Fruit fly (Drosophila melanogaster) whole organism, embryonic: ENCODE data around the gene CG7294.

Source experiments
- Antp ChIP-seq: fragments of 200-800 bp; sonication (Bioruptor generic); optimal IDR thresholded peaks from 3 replicates; lab custom pipeline; 2016; ENCODE audit warnings: missing biosample characterization, missing genetic modification characterization
- Bdp1 ChIP-seq: fragments of 200-800 bp; sonication (Bioruptor generic); optimal IDR thresholded peaks from 3 replicates; lab custom pipeline; 2016; ENCODE audit warnings: missing biosample characterization, missing genetic modification characterization
- CG11093 ChIP-seq: fragments of 200-800 bp; sonication (Bioruptor generic); IDR thresholded peaks from 3 replicates; pipeline ENCODE4 v1.3.6; 2022; ENCODE audit warnings: missing biosample characterization, missing genetic modification characterization
- CG13775 ChIP-seq: fragments of 200-800 bp; sonication (Bioruptor generic); optimal IDR thresholded peaks from 3 replicates; lab custom pipeline; 2017; ENCODE audit warnings: missing biosample characterization, mild to moderate bottlenecking, missing genetic modification characterization
- CG13894 ChIP-seq: fragments of 200-800 bp; sonication (Bioruptor generic); optimal IDR thresholded peaks from 3 replicates; lab custom pipeline; 2018; ENCODE audit warnings: missing biosample characterization, mild to moderate bottlenecking, missing genetic modification characterization, moderate library complexity
- CG15073 ChIP-seq: fragments of 200-800 bp; sonication (Bioruptor generic); optimal IDR thresholded peaks from 2 replicates; lab custom pipeline; 2016; ENCODE audit warnings: missing biosample characterization, missing genetic modification characterization
- CG2678 ChIP-seq: fragments of 200-800 bp; sonication (Bioruptor generic); optimal IDR thresholded peaks from 3 replicates; lab custom pipeline; 2019; ENCODE audit warnings: missing biosample characterization, mild to moderate bottlenecking, missing genetic modification characterization, moderate library complexity
- CG30020 ChIP-seq: fragments of 200-800 bp; optimal IDR thresholded peaks from 2 replicates; lab custom pipeline; 2019; ENCODE audit warnings: missing biosample characterization, mild to moderate bottlenecking, missing genetic modification characterization, moderate library complexity
- CG32767 ChIP-seq: fragments of 200-800 bp; sonication (Bioruptor generic); IDR thresholded peaks from 2 replicates; pipeline ENCODE4 v1.3.6; 2022; ENCODE audit warnings: missing biosample characterization, missing genetic modification characterization
- CG34422 ChIP-seq: fragments of 200-800 bp; sonication (Bioruptor generic); IDR thresholded peaks from 3 replicates; pipeline ENCODE4 v1.3.6; 2022; ENCODE audit warnings: missing biosample characterization, missing genetic modification characterization
- CG8290 ChIP-seq, 3 experiments: fragments of 200-800 bp; sonication (Bioruptor generic); optimal IDR thresholded peaks; 2 replicates each; lab custom pipeline; 2016 to 2019; ENCODE audit warnings: missing biosample characterization in 3 of 3, missing genetic modification characterization in 3 of 3, mild to moderate bottlenecking in 2 of 3, moderate library complexity in 1 of 3
- CG8478 ChIP-seq: fragments of >200 bp; optimal IDR thresholded peaks from 2 replicates; lab custom pipeline; 2018
- CG9876 ChIP-seq: fragments of 200-800 bp; sonication (Bioruptor generic); optimal IDR thresholded peaks from 2 replicates; lab custom pipeline; 2016; ENCODE audit warnings: missing biosample characterization, missing genetic modification characterization
- Chrac-16 ChIP-seq: fragments of 200-800 bp; sonication (Bioruptor generic); optimal IDR thresholded peaks from 3 replicates; lab custom pipeline; 2016; ENCODE audit warnings: missing biosample characterization, missing genetic modification characterization
- Mes4 ChIP-seq: fragments of 200-800 bp; sonication (Bioruptor generic); optimal IDR thresholded peaks from 2 replicates; lab custom pipeline; 2016; ENCODE audit warnings: missing biosample characterization, missing genetic modification characterization
- Nf-YB ChIP-seq: fragments of 200-800 bp; sonication (Bioruptor generic); optimal IDR thresholded peaks from 3 replicates; lab custom pipeline; 2019; ENCODE audit warnings: missing biosample characterization, mild to moderate bottlenecking, missing genetic modification characterization, moderate library complexity
- chif ChIP-seq, 2 experiments: fragments of 200-800 bp; sonication (Bioruptor generic); optimal IDR thresholded peaks; 3 replicates each; lab custom pipeline; 2016; ENCODE audit warnings: missing biosample characterization in 2 of 2, missing genetic modification characterization in 2 of 2
- disco-r ChIP-seq: fragments of 200-800 bp; sonication (Bioruptor generic); optimal IDR thresholded peaks from 2 replicates; lab custom pipeline; 2016; ENCODE audit warnings: missing biosample characterization, missing genetic modification characterization
- fd64A ChIP-seq: fragments of 200-800 bp; sonication (Bioruptor generic); optimal IDR thresholded peaks from 3 replicates; lab custom pipeline; 2018; ENCODE audit warnings: missing biosample characterization, mild to moderate bottlenecking, missing genetic modification characterization
- insv ChIP-seq, 2 experiments: fragments of 200-800 bp; sonication (Bioruptor generic); optimal IDR thresholded peaks; 3 replicates each; lab custom pipeline; 2016 to 2018; ENCODE audit warnings: missing biosample characterization in 2 of 2, missing genetic modification characterization in 2 of 2
- klu ChIP-seq: fragments of 200-800 bp; sonication (Bioruptor generic); IDR thresholded peaks from 2 replicates; pipeline ENCODE4 v1.3.6; 2022; ENCODE audit warnings: missing biosample characterization, missing genetic modification characterization
- lola ChIP-seq, 3 experiments: fragments of >200 bp in 2 of 3; fragments of 200-800 bp in 1 of 3; sonication (Bioruptor generic) in 1 of 3; optimal IDR thresholded peaks; 2 replicates each; lab custom pipeline; 2017 to 2019; ENCODE audit warnings: missing biosample characterization in 3 of 3, missing genetic modification characterization in 3 of 3, mild to moderate bottlenecking in 1 of 3, moderate library complexity in 1 of 3
- nmo ChIP-seq: fragments of 200-800 bp; sonication (Bioruptor generic); optimal IDR thresholded peaks from 2 replicates; lab custom pipeline; 2018; ENCODE audit warnings: missing biosample characterization, mild to moderate bottlenecking, missing genetic modification characterization, moderate library complexity
- org-1 ChIP-seq: fragments of 200-800 bp; sonication (Bioruptor generic); optimal IDR thresholded peaks from 2 replicates; lab custom pipeline; 2017; ENCODE audit warnings: missing biosample characterization, missing genetic modification characterization
- pan ChIP-seq, 4 experiments: fragments of >200 bp in 3 of 4; fragments of 200-800 bp in 1 of 4; sonication (Bioruptor generic) in 1 of 4; optimal IDR thresholded peaks in 3 of 4; IDR thresholded peaks in 1 of 4; 2 replicates each; pipeline versions ENCODE4 v1.3.6 to Lab custom; 2017 to 2022; ENCODE audit warnings: missing biosample characterization in 2 of 4, missing genetic modification characterization in 2 of 4, mixed read lengths in 1 of 4
- sc ChIP-seq, 3 experiments: fragments of >200 bp in 2 of 3; fragments of 200-800 bp in 1 of 3; sonication (Bioruptor generic) in 1 of 3; optimal IDR thresholded peaks; 2 replicates in 2 of 3; 3 replicates in 1 of 3; lab custom pipeline; 2017; ENCODE audit warnings: mild to moderate bottlenecking in 1 of 3, missing biosample characterization in 1 of 3, missing genetic modification characterization in 1 of 3, missing genetic modification reagents in 1 of 3
- sob ChIP-seq: fragments of 200-800 bp; sonication (Bioruptor generic); IDR thresholded peaks from 2 replicates; pipeline ENCODE4 v1.3.6; 2022; ENCODE audit warnings: missing biosample characterization, missing genetic modification characterization
- sqz ChIP-seq: fragments of 200-800 bp; sonication (Bioruptor generic); optimal IDR thresholded peaks from 3 replicates; lab custom pipeline; 2018; ENCODE audit warnings: missing biosample characterization, mild to moderate bottlenecking, missing genetic modification characterization
- wek ChIP-seq: fragments of 200-800 bp; sonication (Bioruptor generic); optimal IDR thresholded peaks from 3 replicates; lab custom pipeline; 2018; ENCODE audit warnings: missing biosample characterization, mild to moderate bottlenecking, missing genetic modification characterization, moderate library complexity
- zfh1 ChIP-seq: fragments of 200-800 bp; sonication (Bioruptor generic); IDR thresholded peaks from 3 replicates; pipeline ENCODE4 v1.3.6; 2022; ENCODE audit warnings: missing biosample characterization, missing genetic modification characterization

CG7294 gene

DNA sequence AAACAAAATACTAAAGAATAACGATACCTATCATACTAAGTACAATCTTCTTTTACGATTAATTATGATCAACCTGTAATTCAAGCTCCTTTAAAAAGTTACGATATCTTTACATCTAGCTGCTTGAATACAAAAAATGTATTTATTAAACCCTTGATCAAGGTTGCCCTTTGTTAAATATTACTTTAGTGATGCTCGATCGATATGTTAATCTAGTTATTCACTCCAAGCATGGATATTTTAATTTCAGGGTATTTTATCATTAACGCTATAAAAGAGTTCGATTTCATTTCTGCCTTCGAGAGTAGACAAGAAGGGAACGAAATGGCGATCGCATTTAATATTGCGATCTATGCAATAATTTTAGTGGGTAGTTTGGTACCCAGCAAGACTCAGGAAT lies 45.4 kb downstream of the CG7294 start, which contains the start of gene CG18284:
TSS of gene CG18284 (plus strand) at position 301 of the 400 bp plus-strand sequence.
- TF ChIP-seq zfh1 (GFP tag; lab: Robert Waterston, UW) (no peak), CG8290 (GFP tag; optimal IDR thresholded peaks at IDR 0.05; lab: Kevin White, UChicago) (no peak), CG8290 (tag; optimal IDR thresholded peaks at IDR 0.05; lab: Kevin White, UChicago) (no peak), wek (GFP tag; lab: Kevin White, UChicago) (no peak), disco-r (GFP tag; lab: Kevin White, UChicago) (no peak), klu (no peak), lola (GFP tag; optimal IDR thresholded peaks at IDR 0.05; lab: Kevin White, UChicago) (no peak), Antp (GFP tag; lab: Kevin White, UChicago) (no peak), fd64A (GFP tag; lab: Kevin White, UChicago) (no peak), insv (GFP tag; optimal IDR thresholded peaks at IDR 0.05; lab: Kevin White, UChicago) (no peak), sqz (GFP tag; lab: Kevin White, UChicago) (no peak), CG13775 (GFP tag; lab: Kevin White, UChicago) (no peak), CG8478 (lab: Kevin White, UChicago) (no peak), CG30020 (no peak), CG2678 (no peak), CG32767 (GFP tag; lab: Robert Waterston, UW) (no peak), chif (GFP tag; optimal IDR thresholded peaks at IDR 0.05; lab: Kevin White, UChicago) (no peak), org-1 (GFP tag; lab: Kevin White, UChicago) (no peak), Chrac-16 (GFP tag; lab: Kevin White, UChicago) (no peak)

DNA sequence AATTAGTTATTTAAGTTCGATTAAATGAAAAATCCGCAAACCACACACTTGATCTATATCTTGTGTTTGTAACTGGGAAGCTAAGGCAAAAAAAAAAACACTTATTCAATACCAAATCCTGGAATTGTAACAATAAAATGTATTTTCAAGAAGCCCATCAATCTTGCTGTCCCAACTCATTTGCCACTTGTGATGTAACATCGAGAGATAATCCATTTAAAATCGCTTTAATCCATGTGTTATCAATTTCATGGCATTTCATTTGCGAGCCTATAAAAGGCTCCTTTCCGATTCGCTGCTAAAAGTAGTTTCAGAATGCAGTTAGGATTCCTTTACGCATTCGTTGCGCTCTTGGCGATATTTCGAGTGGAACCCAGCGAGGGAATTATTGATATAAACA lies 49.4 kb downstream of the CG7294 start, which contains the start of gene CG31872:
TSS of gene CG31872 (plus strand) at position 301 of the 400 bp plus-strand sequence.
- TF ChIP-seq Bdp1 (GFP tag; lab: Kevin White, UChicago) (no peak), CG13894 (tag; lab: Kevin White, UChicago) (no peak), Nf-YB (GFP tag; lab: Kevin White, UChicago) (no peak), CG9876 (GFP tag; lab: Kevin White, UChicago) (no peak), Mes4 (GFP tag; lab: Kevin White, UChicago) (no peak), nmo (no peak), sc (optimal IDR thresholded peaks at IDR 0.05; lab: Kevin White, UChicago) (no peak), sc (GFP tag; optimal IDR thresholded peaks at IDR 0.05; lab: Kevin White, UChicago) (no peak), pan (optimal IDR thresholded peaks at IDR 0.05; lab: Kevin White, UChicago) (no peak), pan (GFP tag; optimal IDR thresholded peaks at IDR 0.05 in 1 of 2, IDR thresholded peaks at IDR 0.05 in 1 of 2) (no peak), CG34422 (GFP tag; lab: Robert Waterston, UW) (no peak), CG11093 (GFP tag; lab: Robert Waterston, UW) (no peak), CG15073 (no peak), sob (no peak)
